Fruit fly (Drosophila melanogaster): ENCODE measurements around the gene RhoGEF3.

The RhoGEF3 gene

DNA sequence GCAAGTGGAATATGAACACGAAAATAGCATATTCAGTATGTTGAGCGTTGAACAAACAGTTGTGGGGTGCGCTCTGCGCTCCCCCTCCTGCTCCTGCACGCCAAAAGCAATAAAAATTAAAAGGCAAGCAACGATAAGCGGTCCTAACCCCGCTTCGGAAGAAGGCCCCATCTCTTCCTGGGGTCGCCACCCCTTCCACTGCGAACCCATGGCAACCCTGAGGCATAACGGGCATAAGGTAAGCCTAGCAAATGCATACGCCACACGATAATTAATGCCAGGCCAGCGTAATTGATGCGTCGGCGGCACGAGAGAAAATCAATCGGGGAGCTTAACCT, 71.1 kb downstream of the RhoGEF3 start (continued):
- no peak for TF ChIP-seq maf-S (GFP tag; optimal IDR thresholded peaks at IDR 0.05)
- no peak for TF ChIP-seq crp (GFP tag; optimal IDR thresholded peaks at IDR 0.05)
- no peak for TF ChIP-seq CG10274 (GFP tag; optimal IDR thresholded peaks at IDR 0.05)
- TF ChIP-seq eve (GFP tag; optimal IDR thresholded peaks at IDR 0.05): no peak
- no peak for TF ChIP-seq pros (GFP tag; optimal IDR thresholded peaks at IDR 0.05)
- no peak for TF ChIP-seq pho (GFP tag; optimal IDR thresholded peaks at IDR 0.05)
- TF ChIP-seq CG14014 (GFP tag; IDR thresholded peaks at IDR 0.05): no peak
- no peak for TF ChIP-seq dan (GFP tag; IDR thresholded peaks at IDR 0.05)
- peak; percentile 75; the same call in 1 of the 3 replicates for TF ChIP-seq CG2199 (GFP tag; IDR thresholded peaks at IDR 0.05)
- TF ChIP-seq sna (GFP tag; IDR thresholded peaks at IDR 0.05; ENCODE audit: partially characterized antibody): no peak
- no peak for TF ChIP-seq sima (GFP tag; optimal IDR thresholded peaks at IDR 0.05)
- TF ChIP-seq ase (GFP tag; IDR thresholded peaks at IDR 0.05): no peak
- TF ChIP-seq CG13894 (tag; optimal IDR thresholded peaks at IDR 0.05): no peak
- TF ChIP-seq Six4 (GFP tag; optimal IDR thresholded peaks at IDR 0.05): no peak
- no peak for TF ChIP-seq CG12155 (GFP tag; optimal IDR thresholded peaks at IDR 0.05)
- TF ChIP-seq inv (GFP tag; IDR thresholded peaks at IDR 0.05; ENCODE audit: partially characterized antibody): no peak
- no peak; the same call in 1 of the 2 replicates for TF ChIP-seq seq (GFP tag; IDR thresholded peaks at IDR 0.05)
- 0 out of 3 replicates have a peak, but pooled peaks have one; percentile 3 for TF ChIP-seq Optix (GFP tag; IDR thresholded peaks at IDR 0.05)
- TF ChIP-seq CG12942 (GFP tag; optimal IDR thresholded peaks at IDR 0.05): no peak
- TF ChIP-seq Elba2 (GFP tag; optimal IDR thresholded peaks at IDR 0.05): no peak
- TF ChIP-seq sens-2 (GFP tag; IDR thresholded peaks at IDR 0.05): no peak
- TF ChIP-seq gce (GFP tag; IDR thresholded peaks at IDR 0.05): no peak

DNA sequence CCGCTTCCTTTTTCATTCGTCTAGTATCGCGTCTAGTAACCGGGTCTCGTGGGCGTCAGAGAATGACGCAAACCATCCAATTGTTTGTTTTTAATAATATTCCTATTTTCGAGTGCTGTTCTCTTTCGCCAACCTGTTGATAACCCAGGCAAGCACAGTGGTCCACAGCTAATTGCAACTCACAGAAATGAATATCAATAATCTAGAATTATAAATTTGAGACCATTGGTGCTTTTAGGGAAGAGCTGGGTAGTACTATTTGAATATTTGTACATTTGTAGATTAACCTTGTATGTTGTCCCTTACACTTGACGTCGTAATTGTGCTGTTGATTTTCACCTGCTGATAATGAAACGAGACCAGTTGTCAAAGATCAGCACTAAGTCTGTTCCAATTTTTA, 72.5 kb downstream of the RhoGEF3 start:
- TF ChIP-seq CG12769 (tag; optimal IDR thresholded peaks at IDR 0.05) (peak; percentile 26), CG8281 (tag; optimal IDR thresholded peaks at IDR 0.05) (no peak), CG17328 (GFP tag; IDR thresholded peaks at IDR 0.05) (no peak), CG18011 (GFP tag; optimal IDR thresholded peaks at IDR 0.05) (no peak), en (GFP tag; optimal IDR thresholded peaks at IDR 0.05) (no peak), gro (GFP tag; optimal IDR thresholded peaks at IDR 0.05) (no peak), sens (GFP tag) (peak; percentile 84), Rfx (GFP tag; IDR thresholded peaks at IDR 0.05) (peak; percentile 24; the same call in 1 of the 2 replicates), slbo (GFP tag; IDR thresholded peaks at IDR 0.05) (peak; percentile 35; the same call in 1 of the 2 replicates), mam (GFP tag; optimal IDR thresholded peaks at IDR 0.05) (peak; percentile 15), CG1602 (GFP tag; optimal IDR thresholded peaks at IDR 0.05) (no peak), Spps (tag; optimal IDR thresholded peaks at IDR 0.05) (no peak), danr (GFP tag; IDR thresholded peaks at IDR 0.05) (no peak), CHES-1-like (GFP tag; optimal IDR thresholded peaks at IDR 0.05) (no peak), gem (tag; optimal IDR thresholded peaks at IDR 0.05) (peak; percentile 5), HHEX (GFP tag; optimal IDR thresholded peaks at IDR 0.05) (peak; percentile 14), crp (GFP tag; optimal IDR thresholded peaks at IDR 0.05) (no peak), CG12659 (GFP tag; optimal IDR thresholded peaks at IDR 0.05) (no peak), CG15073 (GFP tag; optimal IDR thresholded peaks at IDR 0.05) (no peak), CG2120 (GFP tag; optimal IDR thresholded peaks at IDR 0.05) (peak; percentile 16), CG34422 (GFP tag; IDR thresholded peaks at IDR 0.05) (no peak), CG13424 (tag; optimal IDR thresholded peaks at IDR 0.05) (no peak), MBD-R2 (GFP tag; IDR thresholded peaks at IDR 0.05) (0 out of 2 replicates have a peak, but pooled peaks have one; percentile 14), Doc3 (GFP tag; IDR thresholded peaks at IDR 0.05; ENCODE audit: partially characterized antibody) (no peak), CG34376 (GFP tag; optimal IDR thresholded peaks at IDR 0.05) (peak; percentile 72), amos (GFP tag; IDR thresholded peaks at IDR 0.05; ENCODE audit: partially characterized antibody) (no peak), Camta (GFP tag; optimal IDR thresholded peaks at IDR 0.05) (no peak), Meics (GFP tag; optimal IDR thresholded peaks at IDR 0.05) (peak; percentile 1), CG6813 (GFP tag; optimal IDR thresholded peaks at IDR 0.05) (peak; percentile 0), CG10543 (GFP tag; optimal IDR thresholded peaks at IDR 0.05) (peak; percentile 58), CG14014 (GFP tag; IDR thresholded peaks at IDR 0.05) (no peak), CG13296 (GFP tag; optimal IDR thresholded peaks at IDR 0.05) (no peak)

Data from whole organism, embryonic.